Fruit fly (Drosophila melanogaster) whole organism, pupa: ENCODE measurements around the gene Hrs.

Experiments
- CG10348 ChIP-seq: fragments of 200-800 bp; sonication (Bioruptor generic); IDR thresholded peaks from 2 replicates; pipeline ENCODE4 v1.3.6; 2022; ENCODE audit warnings: missing biosample characterization, missing genetic modification characterization
- CG12605 ChIP-seq: fragments of 200-800 bp; sonication (Bioruptor generic); IDR thresholded peaks from 2 replicates; pipeline ENCODE4 v1.3.6; 2022; ENCODE audit warnings: missing biosample characterization, missing genetic modification characterization
- CG13204 ChIP-seq: fragments of 200-800 bp; sonication (Bioruptor generic); optimal IDR thresholded peaks from 2 replicates; lab custom pipeline; 2018; ENCODE audit warnings: missing biosample characterization, mild to moderate bottlenecking, missing genetic modification characterization, moderate library complexity
- CG14655 ChIP-seq: fragments of 200-800 bp; sonication (Bioruptor generic); optimal IDR thresholded peaks from 3 replicates; lab custom pipeline; 2017; ENCODE audit warnings: mild to moderate bottlenecking, missing biosample characterization, missing genetic modification reagents, missing genetic modification characterization
- CG15710 ChIP-seq: fragments of 200-800 bp; sonication (Bioruptor generic); optimal IDR thresholded peaks from 2 replicates; lab custom pipeline; 2018; ENCODE audit warnings: missing biosample characterization, mild to moderate bottlenecking, missing genetic modification characterization, moderate library complexity
- CG17806 ChIP-seq: fragments of 200-800 bp; sonication (Bioruptor generic); optimal IDR thresholded peaks from 2 replicates; lab custom pipeline; 2018; ENCODE audit warnings: missing biosample characterization, mild to moderate bottlenecking, missing genetic modification characterization, moderate library complexity
- CG32121 ChIP-seq: fragments of 200-800 bp; sonication (Bioruptor generic); IDR thresholded peaks from 2 replicates; pipeline ENCODE4 v1.3.6; 2022; ENCODE audit warnings: missing biosample characterization, missing genetic modification characterization
- CG34367 ChIP-seq: fragments of 200-800 bp; sonication (Bioruptor generic); optimal IDR thresholded peaks from 2 replicates; lab custom pipeline; 2018; ENCODE audit warnings: missing biosample characterization, mild to moderate bottlenecking, missing genetic modification characterization
- CG4496 ChIP-seq: fragments of 200-800 bp; sonication (Bioruptor generic); IDR thresholded peaks from 3 replicates; pipeline ENCODE4 v1.3.6; 2022; ENCODE audit warnings: missing biosample characterization, missing genetic modification characterization
- CG8159 ChIP-seq: fragments of 200-800 bp; sonication (Bioruptor generic); optimal IDR thresholded peaks from 3 replicates; lab custom pipeline; 2018; ENCODE audit warnings: missing biosample characterization, mild to moderate bottlenecking, missing genetic modification characterization, moderate library complexity
- CG8301 ChIP-seq: fragments of 200-800 bp; sonication (Bioruptor generic); optimal IDR thresholded peaks from 2 replicates; lab custom pipeline; 2018; ENCODE audit warnings: missing biosample characterization, mild to moderate bottlenecking, missing genetic modification characterization
- CG9948 ChIP-seq: fragments of 200-800 bp; sonication (Bioruptor generic); optimal IDR thresholded peaks from 2 replicates; lab custom pipeline; 2018; ENCODE audit warnings: missing biosample characterization, mild to moderate bottlenecking, missing genetic modification characterization, moderate library complexity
- D1 ChIP-seq: fragments of 200-800 bp; sonication (Bioruptor generic); optimal IDR thresholded peaks from 2 replicates; lab custom pipeline; 2018; ENCODE audit warnings: missing biosample characterization, mild to moderate bottlenecking, missing genetic modification characterization, moderate library complexity
- EcR ChIP-seq: fragments of 200-800 bp; sonication (Bioruptor generic); optimal IDR thresholded peaks from 3 replicates; lab custom pipeline; 2019; ENCODE audit warnings: missing biosample characterization, missing genetic modification characterization, mild to moderate bottlenecking, moderate library complexity, missing genetic modification reagents
- Ets98B ChIP-seq: fragments of 200-800 bp; sonication (Bioruptor generic); IDR thresholded peaks from 2 replicates; pipeline ENCODE4 v1.3.6; 2022; ENCODE audit warnings: missing biosample characterization, missing genetic modification characterization
- Pif1A ChIP-seq: fragments of 200-800 bp; sonication (Bioruptor generic); optimal IDR thresholded peaks from 3 replicates; lab custom pipeline; 2016; ENCODE audit warnings: missing biosample characterization, missing genetic modification characterization
- Pif1B ChIP-seq: fragments of 200-800 bp; sonication (Bioruptor generic); optimal IDR thresholded peaks from 3 replicates; lab custom pipeline; 2016; ENCODE audit warnings: missing biosample characterization, missing genetic modification characterization
- Snoo ChIP-seq: fragments of 200-800 bp; sonication (Bioruptor generic); optimal IDR thresholded peaks from 3 replicates; lab custom pipeline; 2017; ENCODE audit warnings: missing biosample characterization, mild to moderate bottlenecking, missing genetic modification characterization, inconsistent platforms
- fd96Ca ChIP-seq: fragments of 200-800 bp; sonication (Bioruptor generic); IDR thresholded peaks from 3 replicates; pipeline ENCODE4 v1.3.6; 2022; ENCODE audit warnings: missing biosample characterization, missing genetic modification characterization
- gl ChIP-seq: fragments of 200-800 bp; sonication (Bioruptor generic); optimal IDR thresholded peaks from 2 replicates; lab custom pipeline; 2018; ENCODE audit warnings: missing biosample characterization, mild to moderate bottlenecking, missing genetic modification characterization
- rn ChIP-seq: fragments of 200-800 bp; sonication (Bioruptor generic); IDR thresholded peaks from 2 replicates; pipeline ENCODE4 v1.3.6; 2022; ENCODE audit warnings: missing biosample characterization, missing genetic modification characterization

The Hrs gene

DNA sequence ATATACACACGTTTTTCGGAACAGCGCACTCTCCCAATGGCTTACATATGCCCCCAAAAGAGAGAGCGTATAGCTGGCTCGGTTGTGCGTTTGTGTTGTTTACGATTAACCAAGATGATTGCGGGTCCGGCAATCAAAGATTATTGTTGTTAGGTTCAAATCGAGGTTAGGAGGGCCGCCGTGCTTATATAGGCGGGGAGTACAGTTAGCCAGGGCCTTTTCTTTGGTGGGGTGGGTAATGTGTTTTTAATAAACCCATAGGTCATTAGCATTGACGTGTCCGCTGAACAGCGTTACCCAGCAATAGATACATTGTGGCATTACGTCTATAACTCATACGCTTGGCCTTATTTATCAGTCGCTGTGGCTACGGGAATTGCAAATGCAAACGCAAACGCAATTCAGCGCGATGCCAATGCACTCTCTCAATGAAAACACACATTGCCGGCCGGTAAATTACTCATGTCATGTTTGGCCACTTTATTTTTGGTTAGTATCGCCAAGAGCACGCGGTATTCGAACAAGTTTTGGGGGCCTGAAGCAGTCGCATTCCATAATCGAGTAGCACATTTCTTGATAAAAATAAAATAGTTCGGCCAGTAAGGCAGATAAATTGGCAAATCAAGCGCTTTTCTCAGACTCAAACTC is 14.1 kb downstream of the Hrs start:
- TF ChIP-seq CG10348 (GFP tag; lab: Robert Waterston, UW) (no peak), EcR (peak; percentile 78)

- TF ChIP-seq EcR (peak; percentile 25), CG9948 (tag; lab: Kevin White, UChicago) (peak; percentile 86), gl (tag; lab: Kevin White, UChicago) (peak; percentile 74), CG34367 (tag; lab: Kevin White, UChicago) (peak; percentile 83), Snoo (peak; percentile 84), fd96Ca (GFP tag; lab: Robert Waterston, UW) (no peak), Ets98B (no peak), CG13204 (peak; percentile 43), rn (GFP tag; lab: Robert Waterston, UW) (no peak), CG15710 (tag; lab: Kevin White, UChicago) (peak; percentile 87), Pif1B (GFP tag; lab: Kevin White, UChicago) (peak; percentile 87), D1 (no peak), CG8159 (tag; lab: Kevin White, UChicago) (peak; percentile 91), CG8301 (peak; percentile 96), CG10348 (GFP tag; lab: Robert Waterston, UW) (no peak), CG12605 (GFP tag; lab: Robert Waterston, UW) (no peak), Pif1A (peak; percentile 91), CG4496 (GFP tag; lab: Robert Waterston, UW) (no peak), CG17806 (tag; lab: Kevin White, UChicago) (peak; percentile 87), CG14655 (GFP tag; lab: Kevin White, UChicago) (peak; percentile 97), CG32121 (GFP tag; lab: Robert Waterston, UW) (no peak)
These were observed 14.9 kb downstream of the Hrs start for dm6 chr2L:2754437-2755322.

DNA sequence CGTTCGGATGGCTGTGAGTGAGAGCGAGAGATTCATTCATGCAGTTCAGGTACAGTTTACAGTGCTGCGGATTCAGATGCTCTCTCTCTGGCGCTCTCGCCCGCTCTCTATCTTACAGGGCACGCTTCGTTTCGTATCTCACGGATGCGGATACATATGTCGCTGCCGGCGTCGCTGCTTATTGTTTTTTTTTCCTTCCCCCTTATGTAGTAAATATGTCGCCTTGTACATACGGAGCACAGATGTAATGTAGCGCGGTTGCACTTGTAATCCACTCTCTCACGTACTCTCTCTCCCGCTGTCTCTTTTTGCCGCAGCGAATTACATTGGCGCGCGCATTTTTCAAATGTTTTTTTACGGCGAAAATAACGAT is 15.5 kb downstream of the Hrs start:
- peak; percentile 59 for TF ChIP-seq Pif1A
- TF ChIP-seq D1 = no peak
- TF ChIP-seq CG15710 (tag; lab: Kevin White, UChicago) = no peak
- TF ChIP-seq gl (tag; lab: Kevin White, UChicago) = peak; percentile 61
- TF ChIP-seq Pif1B (GFP tag; lab: Kevin White, UChicago) = peak; percentile 72
- peak; percentile 72 for TF ChIP-seq EcR
- TF ChIP-seq CG34367 (tag; lab: Kevin White, UChicago) = no peak
- TF ChIP-seq CG32121 (GFP tag; lab: Robert Waterston, UW) = no peak

DNA sequence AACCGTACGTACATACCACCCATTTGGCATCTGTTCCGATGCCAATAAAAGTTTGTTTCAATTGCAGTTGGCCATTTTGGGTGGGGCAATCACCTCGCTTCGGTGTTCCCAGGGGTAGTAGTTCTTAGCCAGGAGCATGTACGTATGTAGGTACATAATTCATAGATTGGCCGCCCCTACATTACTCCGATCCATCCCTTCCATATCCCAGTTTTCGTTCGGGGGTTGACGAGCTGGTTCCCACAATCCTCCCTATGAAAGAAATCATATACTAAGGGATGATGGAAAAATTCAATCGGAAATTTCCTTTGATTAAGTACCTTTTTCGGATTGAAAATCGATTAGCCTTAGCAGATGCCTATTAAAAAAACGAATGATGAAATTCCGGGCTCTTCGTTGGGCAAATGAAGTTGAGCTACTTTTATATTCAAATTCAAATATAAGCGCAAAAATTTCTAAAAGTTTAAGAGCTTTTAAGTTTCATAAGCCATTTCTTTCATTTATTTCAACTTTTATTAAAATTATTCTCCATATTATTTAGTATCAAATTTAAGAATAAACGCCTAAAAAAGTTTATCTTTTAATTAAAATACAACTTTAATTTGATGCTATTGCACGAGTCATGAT is 18.3 kb downstream of the Hrs start:
- TF ChIP-seq D1 (no peak), CG8301 (no peak), CG34367 (tag; lab: Kevin White, UChicago) (no peak), CG4496 (GFP tag; lab: Robert Waterston, UW) (no peak), CG8159 (tag; lab: Kevin White, UChicago) (no peak), Snoo (no peak), CG13204 (no peak), EcR (no peak), rn (GFP tag; lab: Robert Waterston, UW) (no peak), Ets98B (no peak), Pif1B (GFP tag; lab: Kevin White, UChicago) (no peak), CG17806 (tag; lab: Kevin White, UChicago) (no peak), CG9948 (tag; lab: Kevin White, UChicago) (no peak), CG14655 (GFP tag; lab: Kevin White, UChicago) (no peak), CG32121 (GFP tag; lab: Robert Waterston, UW) (no peak)
- TF ChIP-seq, all 21 proteins: peak for 0

dm6 chr2L:2759654-2760053 is 19.9 kb downstream of the Hrs start, which contains the start of the genes HemK2, Snapin and Tnpo-SR:
TSS of gene HemK2 (minus strand) at chr2L:2759677.
TSS of gene Snapin (minus strand) at chr2L:2759677.
TSS of gene Tnpo-SR (plus strand) at chr2L:2759924.
- TF ChIP-seq CG15710 (tag; lab: Kevin White, UChicago) (peak; percentile 89), Ets98B (peak; percentile 89), CG10348 (GFP tag; lab: Robert Waterston, UW) (peak; percentile 64), CG14655 (GFP tag; lab: Kevin White, UChicago) (no peak), CG32121 (GFP tag; lab: Robert Waterston, UW) (peak; percentile 87), CG17806 (tag; lab: Kevin White, UChicago) (peak; percentile 87), CG34367 (tag; lab: Kevin White, UChicago) (peak; percentile 81), CG13204 (no peak), rn (GFP tag; lab: Robert Waterston, UW) (peak; percentile 88), CG4496 (GFP tag; lab: Robert Waterston, UW) (peak; percentile 96), D1 (no peak), Snoo (peak; percentile 89), CG9948 (tag; lab: Kevin White, UChicago) (peak; percentile 81), CG12605 (GFP tag; lab: Robert Waterston, UW) (peak; percentile 68), CG8159 (tag; lab: Kevin White, UChicago) (peak; percentile 87), gl (tag; lab: Kevin White, UChicago) (peak; percentile 27), Pif1A (peak; percentile 86), EcR (peak; percentile 100), CG8301 (peak; percentile 78), Pif1B (GFP tag; lab: Kevin White, UChicago) (peak; percentile 86), fd96Ca (GFP tag; lab: Robert Waterston, UW) (peak; percentile 91)
